Fruit fly (Drosophila melanogaster): ENCODE results near the gene Gyc89Db.

Gyc89Db gene

DNA sequence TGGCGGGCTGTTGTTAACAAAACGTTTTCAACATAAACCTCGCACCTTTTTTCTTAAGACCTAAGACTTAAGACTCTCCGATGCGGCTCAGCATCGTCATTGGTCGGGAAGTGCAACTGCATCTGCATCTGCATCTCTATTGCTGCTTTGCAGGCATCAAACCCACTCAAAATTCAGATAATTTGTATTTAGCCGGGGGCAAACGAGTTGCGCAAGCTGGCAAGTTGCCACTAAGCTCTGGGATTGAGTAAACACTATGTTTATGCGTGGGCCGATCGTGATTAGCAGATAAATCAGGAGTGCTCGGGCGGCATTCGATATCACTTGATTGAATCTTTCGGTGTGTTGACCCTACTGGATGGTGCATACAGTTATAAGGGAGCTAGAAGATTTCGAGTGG, 48.6 kb downstream of the Gyc89Db start (continued):
- no peak for TF ChIP-seq ci (GFP tag; IDR thresholded peaks at IDR 0.05)
- TF ChIP-seq fd102C (GFP tag; optimal IDR thresholded peaks at IDR 0.05) = no peak

DNA sequence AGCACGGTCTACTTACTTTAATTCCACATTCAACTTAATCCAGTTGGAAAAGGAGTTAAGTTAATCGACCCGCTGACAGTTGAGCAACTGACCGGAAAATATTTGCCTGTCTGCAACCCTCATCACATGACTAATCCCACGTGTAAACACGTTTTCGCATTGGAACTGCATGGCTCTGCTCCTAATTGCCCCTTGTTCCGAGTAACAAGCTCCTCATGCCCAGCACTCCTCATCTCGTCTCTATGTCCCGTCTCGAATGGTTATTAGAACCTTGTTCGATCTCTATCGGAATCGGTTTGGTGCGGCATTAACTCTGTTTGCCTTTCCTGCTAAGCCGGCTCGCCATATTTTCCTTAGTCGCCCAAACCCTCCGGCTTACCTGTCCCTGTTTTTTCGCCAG, 49.3 kb downstream of the Gyc89Db start:
- 0 out of 3 replicates have a peak, but pooled peaks have one; percentile 12 for TF ChIP-seq CG6791 (GFP tag; IDR thresholded peaks at IDR 0.05; ENCODE audit: partially characterized antibody)
- TF ChIP-seq zen (tag; optimal IDR thresholded peaks at IDR 0.05) = peak; percentile 96
- TF ChIP-seq CG7987 (GFP tag; optimal IDR thresholded peaks at IDR 0.05) = no peak
- peak; percentile 24 for TF ChIP-seq Med (GFP tag)
- peak; percentile 39 for TF ChIP-seq Elba2 (GFP tag; optimal IDR thresholded peaks at IDR 0.05)
- TF ChIP-seq tll (GFP tag; optimal IDR thresholded peaks at IDR 0.05) = peak in 1 of 2 experiments; percentile 50
- no peak for TF ChIP-seq sug (tag; optimal IDR thresholded peaks at IDR 0.05)
- TF ChIP-seq D (optimal IDR thresholded peaks at IDR 0.05) = peak; percentile 21
- no peak for TF ChIP-seq D (GFP tag; optimal IDR thresholded peaks at IDR 0.05)
- no peak for TF ChIP-seq Aef1 (GFP tag; IDR thresholded peaks at IDR 0.05)
- no peak for TF ChIP-seq dan (GFP tag; IDR thresholded peaks at IDR 0.05)
- TF ChIP-seq Lim3 (GFP tag; IDR thresholded peaks at IDR 0.05) = no peak

DNA sequence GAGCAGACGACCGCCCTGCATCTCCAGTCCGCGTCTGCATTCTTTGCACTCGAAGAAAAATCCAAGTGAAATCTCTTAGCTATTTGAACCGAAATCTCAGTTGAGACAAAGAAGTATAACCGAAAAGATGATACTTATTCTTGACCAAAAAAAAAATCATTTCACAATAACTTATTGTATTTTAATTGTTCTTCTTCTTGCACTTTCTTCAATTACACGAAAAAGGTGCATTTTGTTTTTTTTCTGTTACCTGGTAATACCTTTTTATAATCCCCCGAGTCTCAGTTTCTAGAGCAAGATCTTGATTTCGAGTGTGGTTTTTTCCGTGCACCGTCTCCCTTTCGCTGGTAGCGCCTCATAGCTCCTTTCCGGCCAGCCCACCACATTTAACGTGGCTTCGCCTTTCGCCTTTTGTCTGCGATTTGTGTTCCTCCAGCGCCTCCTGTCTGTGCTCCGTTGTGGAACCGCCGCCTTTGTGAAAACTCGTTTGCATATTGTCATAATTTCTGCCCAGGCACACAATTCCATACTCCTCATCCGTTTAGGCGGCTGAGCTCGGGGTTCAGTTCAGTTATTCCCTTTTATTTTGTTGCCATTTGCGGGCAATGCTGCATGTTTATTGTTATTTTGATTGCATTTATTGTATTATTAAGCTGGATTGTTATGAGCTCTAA, 49.9 kb downstream of the Gyc89Db start:
- TF ChIP-seq lov (optimal IDR thresholded peaks at IDR 0.05) (no peak), lov (GFP tag; IDR thresholded peaks at IDR 0.05) (no peak), CG3838 (GFP tag; optimal IDR thresholded peaks at IDR 0.05) (no peak), grau (tag; optimal IDR thresholded peaks at IDR 0.05) (no peak), CG7745 (tag; optimal IDR thresholded peaks at IDR 0.05) (no peak), tll (GFP tag; optimal IDR thresholded peaks at IDR 0.05) (no peak), CG17612 (GFP tag; IDR thresholded peaks at IDR 0.05) (no peak), ken (GFP tag; IDR thresholded peaks at IDR 0.05) (0 out of 3 replicates have a peak, but pooled peaks have one; percentile 22), CG2875 (GFP tag; optimal IDR thresholded peaks at IDR 0.05) (no peak), CG14710 (tag; optimal IDR thresholded peaks at IDR 0.05) (peak; percentile 26), ems (GFP tag; optimal IDR thresholded peaks at IDR 0.05) (no peak), fu2 (GFP tag; optimal IDR thresholded peaks at IDR 0.05) (no peak), cwo (GFP tag; optimal IDR thresholded peaks at IDR 0.05) (no peak), salm (tag; optimal IDR thresholded peaks at IDR 0.05) (no peak), Ets65A (GFP tag) (peak; percentile 90), fd102C (GFP tag; optimal IDR thresholded peaks at IDR 0.05) (no peak), sens (GFP tag) (peak; percentile 36), CG8388 (GFP tag; optimal IDR thresholded peaks at IDR 0.05) (no peak), D (optimal IDR thresholded peaks at IDR 0.05) (no peak), D (GFP tag; optimal IDR thresholded peaks at IDR 0.05) (no peak), sqz (GFP tag; optimal IDR thresholded peaks at IDR 0.05) (peak; percentile 32), NfI (GFP tag; optimal IDR thresholded peaks at IDR 0.05) (no peak), cad (GFP tag; optimal IDR thresholded peaks at IDR 0.05) (no peak), usp (GFP tag; optimal IDR thresholded peaks at IDR 0.05) (no peak), CG17385 (GFP tag; optimal IDR thresholded peaks at IDR 0.05) (peak; percentile 3), kay (GFP tag; optimal IDR thresholded peaks at IDR 0.05) (no peak), CG2678 (tag; optimal IDR thresholded peaks at IDR 0.05) (no peak), Six4 (GFP tag; optimal IDR thresholded peaks at IDR 0.05) (no peak), Hmr (GFP tag; optimal IDR thresholded peaks at IDR 0.05) (no peak), B-H1 (GFP tag; IDR thresholded peaks at IDR 0.05) (no peak), CG14441 (GFP tag; IDR thresholded peaks at IDR 0.05) (no peak), CG12104 (GFP tag; optimal IDR thresholded peaks at IDR 0.05) (no peak), Blimp-1 (GFP tag; optimal IDR thresholded peaks at IDR 0.05) (no peak), Eip74EF (GFP tag; optimal IDR thresholded peaks at IDR 0.05) (no peak), sug (tag; optimal IDR thresholded peaks at IDR 0.05) (no peak), phol (tag; optimal IDR thresholded peaks at IDR 0.05) (peak; percentile 5), Lhr (GFP tag; optimal IDR thresholded peaks at IDR 0.05) (no peak)

Measured in whole organism, embryonic.